Worm (Caenorhabditis elegans) whole organism, L4/young adult: ENCODE results near the gene wdr-31.

Source experiments
- dao-5 ChIP-seq: sonication (generic microtip); optimal IDR thresholded peaks from 2 replicates; lab custom pipeline; 2016; ENCODE audit warnings: missing genotype, missing genetic modification characterization, moderate library complexity, missing compliant biosample characterization
- him-1 ChIP-seq: sonication (generic microtip); optimal IDR thresholded peaks from 2 replicates; lab custom pipeline; 2016; ENCODE audit warnings: missing genotype, missing genetic modification reagents, missing genetic modification characterization, missing compliant biosample characterization

DNA sequence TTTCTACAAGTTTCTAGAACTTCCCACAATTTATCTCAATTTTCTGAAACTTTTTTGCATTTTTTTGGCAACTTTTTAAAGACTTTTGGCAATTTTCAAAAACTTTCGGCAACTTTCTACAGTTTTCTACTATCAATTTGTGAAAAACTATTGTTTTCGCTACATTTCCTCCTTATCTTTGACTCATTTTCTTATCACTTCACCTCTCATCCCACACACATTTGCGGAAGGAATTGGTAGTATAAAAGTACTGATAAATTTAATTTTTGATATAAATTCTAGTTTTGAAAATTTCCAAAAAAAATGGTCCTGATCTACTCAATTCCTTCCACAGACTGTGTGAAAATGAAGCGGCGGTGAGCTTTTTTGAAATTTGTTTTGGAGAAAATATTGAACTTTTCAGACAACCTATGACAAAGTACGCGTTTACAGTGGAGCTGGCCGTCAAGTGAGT, 14.5 kb upstream of the wdr-31 start, which contains the start of gene F29A7.4:
- no peak for TF ChIP-seq dao-5 (tag; lab: Kevin White, UChicago)
- TF ChIP-seq him-1 (tag; lab: Kevin White, UChicago) = no peak
